Worm (Caenorhabditis elegans): ENCODE measurements around the gene unc-76.

- TF ChIP-seq hlh-17 (GFP tag; optimal IDR thresholded peaks at IDR 0.05; ENCODE audit: borderline replicate concordance), result no peak
- TF ChIP-seq vab-15 (tag; optimal IDR thresholded peaks at IDR 0.05), result no peak
- TF ChIP-seq egl-13 (tag; optimal IDR thresholded peaks at IDR 0.05), result no peak
- TF ChIP-seq dpl-1 (GFP tag; optimal IDR thresholded peaks at IDR 0.05), result no peak
- TF ChIP-seq nhr-76 (tag; optimal IDR thresholded peaks at IDR 0.05), result no peak
- TF ChIP-seq lsy-2 (tag; optimal IDR thresholded peaks at IDR 0.05), result no peak
- TF ChIP-seq zip-4 (GFP tag; optimal IDR thresholded peaks at IDR 0.05), result no peak
- no peak for TF ChIP-seq snu-23 (GFP tag; optimal IDR thresholded peaks at IDR 0.05)
These were observed 5.7 kb upstream of the unc-76 start, which contains the start of gene otub-1 for ce11 chrV:15065837-15066348.
